Fruit fly (Drosophila melanogaster) Kc167 (cell line): ENCODE measurements around the gene Reg-2.

ENCODE experiments used
- Myc ChIP-seq: fragments of >200 bp; optimal IDR thresholded peaks from 2 replicates; lab custom pipeline; 2017; ENCODE audit warnings: missing external identifiers
- Sin3A ChIP-seq: fragments of >200 bp; optimal IDR thresholded peaks from 2 replicates; lab custom pipeline; 2018; ENCODE audit warnings: missing external identifiers
- h ChIP-seq: fragments of >200 bp; optimal IDR thresholded peaks from 3 replicates; lab custom pipeline; 2018; ENCODE audit warnings: missing external identifiers
- psq ChIP-seq: fragments of >200 bp; optimal IDR thresholded peaks from 2 replicates; lab custom pipeline; 2017; ENCODE audit warnings: missing external identifiers
- ttk ChIP-seq: sonication (Bioruptor generic); optimal IDR thresholded peaks from 2 replicates; lab custom pipeline; 2017; ENCODE audit warnings: missing external identifiers

DNA sequence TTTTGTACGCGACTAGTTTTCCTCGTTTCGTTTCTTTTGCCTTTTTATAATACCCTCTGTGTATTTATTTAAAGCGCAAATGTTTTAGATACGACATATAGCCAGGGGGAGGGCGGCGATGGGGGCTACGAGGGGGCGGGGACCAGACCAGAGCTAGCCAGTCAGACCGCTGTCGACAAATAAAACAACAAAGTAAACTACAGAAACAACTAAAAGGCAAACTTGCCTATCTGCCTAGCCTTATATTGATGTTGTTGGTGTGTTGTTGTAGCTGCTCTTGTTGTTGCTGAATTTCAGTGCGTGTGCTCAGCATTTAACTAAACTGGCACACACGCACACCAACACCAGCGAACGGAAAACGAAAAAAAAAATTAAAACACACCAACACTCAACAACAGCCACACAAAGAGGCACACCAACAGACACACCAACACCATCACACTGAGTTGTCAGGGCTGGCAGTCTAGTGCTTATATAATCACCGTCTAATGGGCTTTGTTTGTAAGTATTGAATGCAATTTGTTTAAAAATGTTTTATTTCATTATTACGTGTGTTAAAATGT, 23.1 kb upstream of the Reg-2 start:
- no peak for TF ChIP-seq Myc (lab: Kevin White, UChicago)
- TF ChIP-seq psq (lab: Kevin White, UChicago): no peak
- no peak for TF ChIP-seq h (lab: Kevin White, UChicago)
- TF ChIP-seq Sin3A (lab: Kevin White, UChicago): no peak
- no peak for TF ChIP-seq ttk (lab: Kevin White, UChicago)
